Fruit fly (Drosophila melanogaster) whole organism, embryonic: Measurements from ENCODE around the gene ND-SGDH.

Source experiments
- Awh ChIP-seq: fragments of 200-800 bp; sonication (Bioruptor generic); IDR thresholded peaks from 2 replicates; pipeline ENCODE4, ENCODE4 v1.3.6; 2022; ENCODE audit warnings: missing biosample characterization, missing genetic modification characterization
- CG12104 ChIP-seq: fragments of 200-800 bp; sonication (Bioruptor generic); optimal IDR thresholded peaks from 3 replicates; lab custom pipeline; 2016; ENCODE audit warnings: missing biosample characterization, missing genetic modification characterization
- CG12942 ChIP-seq: fragments of 200-800 bp; sonication (Bioruptor generic); optimal IDR thresholded peaks from 3 replicates; lab custom pipeline; 2016; ENCODE audit warnings: missing biosample characterization, missing genetic modification characterization
- CG13287 ChIP-seq: fragments of 200-800 bp; sonication (Bioruptor generic); IDR thresholded peaks from 2 replicates; pipeline ENCODE4 v1.3.6; 2022; ENCODE audit warnings: missing biosample characterization, missing genetic modification characterization; ENCODE audit not compliant: partially characterized antibody
- CG13624 ChIP-seq: fragments of 200-800 bp; sonication (Bioruptor generic); optimal IDR thresholded peaks from 2 replicates; lab custom pipeline; 2016; ENCODE audit warnings: missing biosample characterization, missing genetic modification characterization
- CG14667 ChIP-seq: fragments of 200-800 bp; sonication (Bioruptor generic); IDR thresholded peaks from 2 replicates; pipeline ENCODE4 v1.3.6; 2022; ENCODE audit warnings: missing biosample characterization, missing genetic modification characterization
- CG15514 ChIP-seq: fragments of 200-800 bp; sonication (Bioruptor generic); optimal IDR thresholded peaks from 3 replicates; lab custom pipeline; 2017; ENCODE audit warnings: missing biosample characterization, missing genetic modification characterization, mild to moderate bottlenecking, moderate library complexity, missing genetic modification reagents
- CG17829 ChIP-seq: fragments of 200-800 bp; optimal IDR thresholded peaks from 2 replicates; lab custom pipeline; 2019; ENCODE audit warnings: missing biosample characterization, mild to moderate bottlenecking, missing genetic modification characterization, moderate library complexity
- CG2202 ChIP-seq: fragments of 200-800 bp; sonication (Bioruptor generic); optimal IDR thresholded peaks from 2 replicates; lab custom pipeline; 2018; ENCODE audit warnings: missing biosample characterization, mild to moderate bottlenecking, missing genetic modification characterization
- CG2889 ChIP-seq: fragments of 200-800 bp; sonication (Bioruptor generic); IDR thresholded peaks from 3 replicates; pipeline ENCODE4 v1.3.6; 2022; ENCODE audit warnings: missing biosample characterization, missing genetic modification characterization
- CG6854 ChIP-seq: fragments of 200-800 bp; sonication (Bioruptor generic); optimal IDR thresholded peaks from 3 replicates; lab custom pipeline; 2017; ENCODE audit warnings: missing biosample characterization, mild to moderate bottlenecking, missing genetic modification characterization
- CG7357 ChIP-seq: fragments of 200-800 bp; sonication (Bioruptor generic); IDR thresholded peaks from 3 replicates; pipeline ENCODE4 v1.3.6; 2022; ENCODE audit warnings: missing biosample characterization, missing genetic modification characterization
- CG7372 ChIP-seq: fragments of 200-800 bp; sonication (Bioruptor generic); IDR thresholded peaks from 2 replicates; pipeline ENCODE4 v1.3.6; 2022; ENCODE audit warnings: missing biosample characterization, missing genetic modification characterization
- CG8765 ChIP-seq: fragments of 200-800 bp; sonication (Bioruptor generic); IDR thresholded peaks from 2 replicates; pipeline ENCODE4 v1.3.6; 2022; ENCODE audit warnings: missing biosample characterization, missing genetic modification characterization
- Chrac-16 ChIP-seq: fragments of 200-800 bp; sonication (Bioruptor generic); optimal IDR thresholded peaks from 3 replicates; lab custom pipeline; 2016; ENCODE audit warnings: missing biosample characterization, missing genetic modification characterization
- Drgx ChIP-seq: fragments of 200-800 bp; sonication (Bioruptor generic); IDR thresholded peaks from 2 replicates; pipeline ENCODE4 v1.3.6; 2022; ENCODE audit warnings: missing biosample characterization, missing genetic modification characterization
- GATAe ChIP-seq: fragments of 200-800 bp; sonication (Bioruptor generic); conservative IDR thresholded peaks from 2 replicates; pipeline ENCODE4 v1.3.6; 2022; ENCODE audit warnings: missing biosample characterization, missing genetic modification characterization
- HHEX ChIP-seq: fragments of 200-800 bp; sonication (Bioruptor generic); optimal IDR thresholded peaks from 3 replicates; lab custom pipeline; 2017; ENCODE audit warnings: missing biosample characterization, mild to moderate bottlenecking, missing genetic modification characterization, missing genetic modification reagents
- Max ChIP-seq: fragments of 200-800 bp; sonication (Bioruptor generic); optimal IDR thresholded peaks from 2 replicates; lab custom pipeline; 2016; ENCODE audit warnings: missing biosample characterization, mild to moderate bottlenecking, missing genetic modification characterization
- Mes4 ChIP-seq: fragments of 200-800 bp; sonication (Bioruptor generic); optimal IDR thresholded peaks from 2 replicates; lab custom pipeline; 2016; ENCODE audit warnings: missing biosample characterization, missing genetic modification characterization
- Rfx ChIP-seq: fragments of 200-800 bp; sonication (Bioruptor generic); IDR thresholded peaks from 2 replicates; pipeline ENCODE4 v1.3.6; 2022; ENCODE audit warnings: missing biosample characterization, missing genetic modification characterization
- Scr ChIP-seq: fragments of 200-800 bp; sonication (Bioruptor generic); IDR thresholded peaks from 2 replicates; pipeline ENCODE4 v1.3.6; 2022; ENCODE audit warnings: missing biosample characterization, missing genetic modification characterization; ENCODE audit not compliant: partially characterized antibody
- Sry-δ ChIP-seq: fragments of 200-800 bp; sonication (Bioruptor generic); optimal IDR thresholded peaks from 2 replicates; lab custom pipeline; 2016; ENCODE audit warnings: missing biosample characterization, missing genetic modification characterization
- Ssrp ChIP-seq: fragments of 200-800 bp; sonication (Bioruptor generic); optimal IDR thresholded peaks from 2 replicates; lab custom pipeline; 2018; ENCODE audit warnings: missing biosample characterization, mild to moderate bottlenecking, missing genetic modification characterization, moderate library complexity
- Stat92E ChIP-seq, 3 experiments: fragments of >200 bp in 2 of 3; fragments of 200-800 bp in 1 of 3; sonication (Bioruptor generic) in 1 of 3; optimal IDR thresholded peaks; 2 replicates each; lab custom pipeline; 2017 to 2019; ENCODE audit warnings: missing biosample characterization in 3 of 3, missing genetic modification characterization in 3 of 3, mild to moderate bottlenecking in 1 of 3, moderate library complexity in 1 of 3
- Vsx1 ChIP-seq: fragments of 200-800 bp; sonication (Bioruptor generic); optimal IDR thresholded peaks from 2 replicates; lab custom pipeline; 2017; ENCODE audit warnings: missing biosample characterization, mild to moderate bottlenecking, missing genetic modification characterization, missing genetic modification reagents
- amos ChIP-seq: fragments of 200-800 bp; sonication (Bioruptor generic); IDR thresholded peaks from 2 replicates; pipeline ENCODE4 v1.3.6; 2022; ENCODE audit warnings: missing biosample characterization, missing genetic modification characterization; ENCODE audit not compliant: partially characterized antibody
- ash1 ChIP-seq: fragments of 200-800 bp; sonication (Bioruptor generic); optimal IDR thresholded peaks from 2 replicates; lab custom pipeline; 2018; ENCODE audit warnings: missing biosample characterization, mild to moderate bottlenecking, missing genetic modification characterization
- bowl ChIP-seq: fragments of 200-800 bp; sonication (Bioruptor generic); IDR thresholded peaks from 2 replicates; pipeline ENCODE4 v1.3.6; 2022; ENCODE audit warnings: missing biosample characterization, missing genetic modification characterization
- br ChIP-seq: fragments of >200 bp; optimal IDR thresholded peaks from 2 replicates; lab custom pipeline; 2017
- chinmo ChIP-seq: fragments of 200-800 bp; sonication (Bioruptor generic); IDR thresholded peaks from 4 replicates; pipeline ENCODE4 v1.3.6; 2022; ENCODE audit warnings: missing biosample characterization, missing genetic modification characterization; ENCODE audit not compliant: partially characterized antibody
- cwo ChIP-seq: fragments of 200-800 bp; sonication (Bioruptor generic); optimal IDR thresholded peaks from 3 replicates; lab custom pipeline; 2017; ENCODE audit warnings: missing biosample characterization, missing genetic modification characterization, mild to moderate bottlenecking, moderate library complexity, missing genetic modification reagents
- da ChIP-seq: fragments of 200-800 bp; sonication (Bioruptor generic); optimal IDR thresholded peaks from 2 replicates; lab custom pipeline; 2016; ENCODE audit warnings: missing biosample characterization, missing genetic modification characterization
- dpn ChIP-seq, 2 experiments: fragments of 200-800 bp; sonication (Bioruptor generic); optimal IDR thresholded peaks; 3 replicates each; lab custom pipeline; 2016; ENCODE audit warnings: missing biosample characterization in 2 of 2, missing genetic modification characterization in 2 of 2
- fd102C ChIP-seq: fragments of 200-800 bp; sonication (Bioruptor generic); optimal IDR thresholded peaks from 2 replicates; lab custom pipeline; 2018; ENCODE audit warnings: missing biosample characterization, mild to moderate bottlenecking, missing genetic modification characterization, moderate library complexity
- grau ChIP-seq: fragments of 200-800 bp; optimal IDR thresholded peaks from 3 replicates; lab custom pipeline; 2019; ENCODE audit warnings: missing biosample characterization, mild to moderate bottlenecking, missing genetic modification characterization, moderate library complexity
- gro ChIP-seq: fragments of 200-800 bp; sonication (Bioruptor generic); optimal IDR thresholded peaks from 2 replicates; lab custom pipeline; 2016; ENCODE audit warnings: missing biosample characterization, missing genetic modification characterization
- ken ChIP-seq: fragments of 200-800 bp; sonication (Bioruptor generic); IDR thresholded peaks from 3 replicates; pipeline ENCODE4 v1.3.6; 2022; ENCODE audit warnings: missing biosample characterization, missing genetic modification characterization
- klu ChIP-seq: fragments of 200-800 bp; sonication (Bioruptor generic); IDR thresholded peaks from 2 replicates; pipeline ENCODE4 v1.3.6; 2022; ENCODE audit warnings: missing biosample characterization, missing genetic modification characterization
- knrl ChIP-seq: fragments of 200-800 bp; sonication (Bioruptor generic); IDR thresholded peaks from 3 replicates; pipeline ENCODE4 v1.3.6; 2022; ENCODE audit warnings: missing biosample characterization, missing genetic modification characterization; ENCODE audit not compliant: partially characterized antibody
- mirr ChIP-seq: fragments of 200-800 bp; sonication (Bioruptor generic); optimal IDR thresholded peaks from 3 replicates; lab custom pipeline; 2018; ENCODE audit warnings: missing biosample characterization, mild to moderate bottlenecking, missing genetic modification characterization
- odd ChIP-seq: fragments of 200-800 bp; sonication (Bioruptor generic); optimal IDR thresholded peaks from 2 replicates; lab custom pipeline; 2017; ENCODE audit warnings: missing biosample characterization, mild to moderate bottlenecking, missing genetic modification characterization
- pfk ChIP-seq: fragments of 200-800 bp; sonication (Bioruptor generic); optimal IDR thresholded peaks from 2 replicates; lab custom pipeline; 2018; ENCODE audit warnings: missing biosample characterization, mild to moderate bottlenecking, missing genetic modification characterization, moderate library complexity
- ro ChIP-seq: fragments of 200-800 bp; sonication (Bioruptor generic); IDR thresholded peaks from 2 replicates; pipeline ENCODE4 v1.3.6; 2022; ENCODE audit warnings: missing biosample characterization, missing genetic modification characterization
- row ChIP-seq: fragments of 200-800 bp; sonication (Bioruptor generic); IDR thresholded peaks from 3 replicates; pipeline ENCODE4 v1.3.6; 2022; ENCODE audit warnings: missing biosample characterization, missing genetic modification characterization
- sc ChIP-seq, 3 experiments: fragments of >200 bp in 2 of 3; fragments of 200-800 bp in 1 of 3; sonication (Bioruptor generic) in 1 of 3; optimal IDR thresholded peaks; 2 replicates in 2 of 3; 3 replicates in 1 of 3; lab custom pipeline; 2017; ENCODE audit warnings: mild to moderate bottlenecking in 1 of 3, missing biosample characterization in 1 of 3, missing genetic modification characterization in 1 of 3, missing genetic modification reagents in 1 of 3
- tna ChIP-seq: fragments of 200-800 bp; sonication (Bioruptor generic); IDR thresholded peaks from 2 replicates; pipeline ENCODE4 v1.3.6; 2022; ENCODE audit warnings: missing biosample characterization, missing genetic modification characterization; ENCODE audit not compliant: partially characterized antibody
- vnd ChIP-seq: fragments of 200-800 bp; sonication (Bioruptor generic); IDR thresholded peaks from 3 replicates; pipeline ENCODE4 v1.3.6; 2022; ENCODE audit warnings: missing biosample characterization, missing genetic modification characterization; ENCODE audit not compliant: partially characterized antibody
- zen2 ChIP-seq: fragments of 200-800 bp; sonication (Bioruptor generic); IDR thresholded peaks from 3 replicates; pipeline ENCODE4 v1.3.6; 2022; ENCODE audit warnings: missing biosample characterization, missing genetic modification characterization; ENCODE audit not compliant: partially characterized antibody

Gene ND-SGDH

dm6 chr3L:12124138-12124583 is 14.2 kb downstream of the ND-SGDH start (continued):
- no peak for TF ChIP-seq Chrac-16 (GFP tag; lab: Kevin White, UChicago)
- peak; percentile 39; the same call in 1 of the 2 replicates for TF ChIP-seq Rfx (GFP tag; lab: Robert Waterston, UW)
- no peak for TF ChIP-seq CG12104
- TF ChIP-seq mirr (GFP tag; lab: Kevin White, UChicago) = peak; percentile 91
- TF ChIP-seq ash1 = peak; percentile 47
- peak; percentile 11 for TF ChIP-seq gro
- peak; percentile 97 for TF ChIP-seq chinmo
- TF ChIP-seq Awh = 0 out of 2 replicates have a peak, but pooled peaks have one; percentile 8
- no peak for TF ChIP-seq br (lab: Kevin White, UChicago)
- no peak for TF ChIP-seq Sry-δ (GFP tag; lab: Kevin White, UChicago)
- no peak; the same call in 2 of the 3 replicates for TF ChIP-seq knrl (GFP tag; lab: Robert Waterston, UW)
- TF ChIP-seq CG2889 = no peak
- 0 out of 3 replicates have a peak, but pooled peaks have one; percentile 25 for TF ChIP-seq ken (GFP tag; lab: Robert Waterston, UW)
- no peak for TF ChIP-seq Max (GFP tag; lab: Kevin White, UChicago)
- TF ChIP-seq vnd (GFP tag; lab: Robert Waterston, UW) = no peak
- peak; percentile 20; the same call in 1 of the 2 replicates for TF ChIP-seq Drgx (GFP tag; lab: Robert Waterston, UW)
- peak; percentile 19; the same call in 1 of the 2 replicates for TF ChIP-seq Scr (GFP tag; lab: Robert Waterston, UW)
- TF ChIP-seq CG7372 (GFP tag; lab: Robert Waterston, UW) = no peak; the same call in 1 of the 2 replicates
- no peak for TF ChIP-seq GATAe (GFP tag; lab: Robert Waterston, UW)
- TF ChIP-seq CG6854 (GFP tag; lab: Kevin White, UChicago) = peak; percentile 13
- TF ChIP-seq odd (GFP tag; lab: Kevin White, UChicago) = no peak
- no peak for TF ChIP-seq CG8765
- TF ChIP-seq Mes4 (GFP tag; lab: Kevin White, UChicago) = no peak
- TF ChIP-seq pfk (GFP tag; lab: Kevin White, UChicago) = no peak
- no peak for TF ChIP-seq CG2202 (tag; lab: Kevin White, UChicago)
- no peak for TF ChIP-seq fd102C
- TF ChIP-seq row = peak; percentile 11; the same call in 1 of the 3 replicates
- peak; percentile 36 for TF ChIP-seq grau (tag; lab: Kevin White, UChicago)
- TF ChIP-seq CG13624 (GFP tag; lab: Kevin White, UChicago) = no peak
- no peak for TF ChIP-seq sc (optimal IDR thresholded peaks at IDR 0.05; lab: Kevin White, UChicago)
- no peak for TF ChIP-seq sc (GFP tag; optimal IDR thresholded peaks at IDR 0.05; lab: Kevin White, UChicago)
- TF ChIP-seq CG7357 (GFP tag; lab: Robert Waterston, UW) = no peak
- no peak for TF ChIP-seq ro (GFP tag; lab: Robert Waterston, UW)
- peak; percentile 23; the same call in 1 of the 2 replicates for TF ChIP-seq amos (GFP tag; lab: Robert Waterston, UW)
- TF ChIP-seq HHEX (GFP tag; lab: Kevin White, UChicago) = no peak
- no peak for TF ChIP-seq zen2 (GFP tag; lab: Robert Waterston, UW)
- no peak for TF ChIP-seq Stat92E (GFP tag; optimal IDR thresholded peaks at IDR 0.05; lab: Kevin White, UChicago)
- peak; percentile 91 for TF ChIP-seq cwo (GFP tag; lab: Kevin White, UChicago)
- no peak for TF ChIP-seq CG12942
- no peak; the same call in 1 of the 2 replicates for TF ChIP-seq klu (GFP tag; lab: Robert Waterston, UW)
- peak; percentile 40 for TF ChIP-seq Vsx1 (GFP tag; lab: Kevin White, UChicago)
- peak; percentile 40 for TF ChIP-seq CG17829 (tag; lab: Kevin White, UChicago)
- peak; percentile 16; the same call in 1 of the 2 replicates for TF ChIP-seq tna
- no peak for TF ChIP-seq da
- TF ChIP-seq Ssrp (tag; lab: Kevin White, UChicago) = no peak
- TF ChIP-seq CG14667 (GFP tag; lab: Robert Waterston, UW) = no peak
- peak; percentile 29 for TF ChIP-seq CG15514
- TF ChIP-seq bowl (GFP tag; lab: Robert Waterston, UW) = no peak
- peak; percentile 52; the same call in 1 of the 2 replicates for TF ChIP-seq CG13287 (GFP tag; lab: Robert Waterston, UW)
- no peak for TF ChIP-seq dpn (GFP tag; optimal IDR thresholded peaks at IDR 0.05; lab: Kevin White, UChicago)
